Fruit fly (Drosophila melanogaster): ENCODE results near the gene CG10359.

CG10359 gene

DNA sequence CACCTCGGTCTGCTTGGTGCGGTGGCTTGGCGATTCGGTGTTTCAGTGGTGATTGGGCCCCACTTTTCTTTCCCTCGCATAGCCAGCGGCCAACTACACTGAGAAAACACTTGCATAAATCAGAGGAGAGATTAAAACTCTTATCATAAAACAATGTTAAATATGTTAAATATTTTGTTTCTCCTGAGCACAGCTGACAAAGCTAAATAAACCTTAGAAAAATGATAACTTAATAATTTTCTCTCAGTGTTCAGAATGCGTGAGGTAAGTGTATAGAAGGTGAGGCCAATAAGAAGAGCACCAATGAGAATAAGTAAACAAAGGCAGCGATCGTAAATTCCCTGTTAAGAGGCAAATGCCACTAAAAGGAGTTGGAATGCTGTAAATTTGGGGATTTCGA lies 5.3 kb downstream of the CG10359 start (continued):
- peak; percentile 95 for TF ChIP-seq svp (GFP tag)
- TF ChIP-seq fd59A (GFP tag; optimal IDR thresholded peaks at IDR 0.05) = peak; percentile 78
- peak; percentile 80 for TF ChIP-seq CG1621 (tag; optimal IDR thresholded peaks at IDR 0.05)
- TF ChIP-seq CG6163 (GFP tag; IDR thresholded peaks at IDR 0.05) = peak; percentile 89
- TF ChIP-seq pdm3 (GFP tag; optimal IDR thresholded peaks at IDR 0.05) = peak; percentile 85
- TF ChIP-seq CG6808 (GFP tag; optimal IDR thresholded peaks at IDR 0.05) = peak; percentile 77
- TF ChIP-seq CG10631 (GFP tag; optimal IDR thresholded peaks at IDR 0.05) = peak; percentile 84
- peak; percentile 85 for TF ChIP-seq vri (GFP tag; optimal IDR thresholded peaks at IDR 0.05)
- TF ChIP-seq CG7368 (GFP tag; optimal IDR thresholded peaks at IDR 0.05) = peak; percentile 62
- peak; percentile 81 for TF ChIP-seq dsx (GFP tag; optimal IDR thresholded peaks at IDR 0.05; ENCODE audit: poor library complexity, severe bottlenecking)
- peak; percentile 86 for TF ChIP-seq Ets96B (tag; optimal IDR thresholded peaks at IDR 0.05)
- peak; percentile 49 for TF ChIP-seq CG11762 (GFP tag; optimal IDR thresholded peaks at IDR 0.05; ENCODE audit: insufficient read depth)
- TF ChIP-seq acj6 (GFP tag; optimal IDR thresholded peaks at IDR 0.05) = peak; percentile 87
- TF ChIP-seq CG3032 (tag; optimal IDR thresholded peaks at IDR 0.05) = peak; percentile 80
- peak; percentile 54; the same call in 1 of the 2 replicates for TF ChIP-seq Gug (GFP tag; IDR thresholded peaks at IDR 0.05)
- peak; percentile 89 for TF ChIP-seq cyc (GFP tag; optimal IDR thresholded peaks at IDR 0.05)
- peak; percentile 67 for TF ChIP-seq CG8319 (GFP tag; optimal IDR thresholded peaks at IDR 0.05)
- TF ChIP-seq lz (GFP tag; optimal IDR thresholded peaks at IDR 0.05) = peak; percentile 86
- TF ChIP-seq OdsH (GFP tag; optimal IDR thresholded peaks at IDR 0.05) = peak; percentile 88
- peak; percentile 38 for TF ChIP-seq CG6276 (GFP tag; optimal IDR thresholded peaks at IDR 0.05)
- TF ChIP-seq topi (GFP tag; optimal IDR thresholded peaks at IDR 0.05) = peak; percentile 87

DNA sequence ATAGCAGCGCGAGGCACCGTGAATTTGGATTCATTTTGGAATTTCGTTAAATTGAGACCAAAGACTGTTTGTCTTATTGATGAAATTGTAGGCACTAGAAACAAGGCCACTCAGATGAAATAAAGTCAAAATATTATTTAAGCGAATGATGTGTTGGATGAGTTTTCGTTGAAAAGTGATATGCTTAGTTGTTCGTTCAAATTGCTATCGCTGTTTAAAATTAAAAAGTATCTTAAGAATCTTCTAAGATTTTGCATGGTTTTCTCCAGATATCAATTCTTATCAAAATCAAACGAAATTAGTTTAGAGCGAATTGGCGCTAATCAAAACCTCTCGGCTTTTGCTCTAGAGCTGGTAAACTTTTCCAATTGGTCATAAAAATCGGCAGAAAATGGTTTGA lies 8.9 kb downstream of the CG10359 start, which contains the start of gene CG14974:
Gene CG14974, minus strand, starts transcription at position 101 of the 400 bp plus-strand sequence.
- TF ChIP-seq esn (GFP tag; optimal IDR thresholded peaks at IDR 0.05) = no peak
- no peak for TF ChIP-seq CG10669 (GFP tag; optimal IDR thresholded peaks at IDR 0.05)
- TF ChIP-seq CG8632 (GFP tag; optimal IDR thresholded peaks at IDR 0.05) = no peak

DNA sequence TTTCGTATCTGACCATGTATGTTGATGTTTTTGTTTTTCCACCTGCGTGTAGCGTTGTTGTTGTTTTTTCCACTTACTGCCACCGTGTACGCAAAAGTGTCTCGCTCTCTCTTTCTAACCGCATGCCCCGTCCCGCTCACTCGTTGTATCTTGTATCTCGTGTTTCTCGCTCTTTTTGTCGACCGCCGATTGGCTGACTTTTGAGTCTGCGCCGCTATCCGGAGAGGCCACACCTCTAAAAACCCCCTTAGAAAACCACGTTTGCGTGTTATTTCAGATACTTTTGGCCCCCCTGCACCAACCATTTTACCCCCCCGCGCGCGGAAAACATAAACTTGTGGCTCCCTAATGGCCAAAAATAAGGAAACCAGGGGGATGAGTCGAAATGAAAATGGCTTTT lies 12.9 kb downstream of the CG10359 start:
- TF ChIP-seq CG11762 (GFP tag; optimal IDR thresholded peaks at IDR 0.05; ENCODE audit: insufficient read depth) (no peak), net (GFP tag; optimal IDR thresholded peaks at IDR 0.05) (no peak), Gug (GFP tag; IDR thresholded peaks at IDR 0.05) (no peak), OdsH (GFP tag; optimal IDR thresholded peaks at IDR 0.05) (no peak), achi (GFP tag; optimal IDR thresholded peaks at IDR 0.05) (no peak), Met (GFP tag; optimal IDR thresholded peaks at IDR 0.05) (no peak), Eip75B (GFP tag; optimal IDR thresholded peaks at IDR 0.05) (no peak), Hr4 (GFP tag; optimal IDR thresholded peaks at IDR 0.05) (no peak), CG32006 (GFP tag; optimal IDR thresholded peaks at IDR 0.05) (peak; percentile 9), Lpt (GFP tag; optimal IDR thresholded peaks at IDR 0.05) (no peak), fd85E (GFP tag; optimal IDR thresholded peaks at IDR 0.05) (no peak), CG9139 (GFP tag; optimal IDR thresholded peaks at IDR 0.05) (no peak), CG1621 (tag; optimal IDR thresholded peaks at IDR 0.05) (peak; percentile 43), dac (GFP tag; optimal IDR thresholded peaks at IDR 0.05) (no peak), Smox (GFP tag; optimal IDR thresholded peaks at IDR 0.05) (no peak), pdm3 (GFP tag; optimal IDR thresholded peaks at IDR 0.05) (no peak), CG10631 (GFP tag; optimal IDR thresholded peaks at IDR 0.05) (no peak), ss (GFP tag; optimal IDR thresholded peaks at IDR 0.05) (peak; percentile 66 to 72), Sox14 (GFP tag; optimal IDR thresholded peaks at IDR 0.05) (no peak), Blimp-1 (GFP tag; optimal IDR thresholded peaks at IDR 0.05) (no peak), cyc (GFP tag; optimal IDR thresholded peaks at IDR 0.05) (no peak), vri (GFP tag; optimal IDR thresholded peaks at IDR 0.05) (no peak), CG4318 (GFP tag; optimal IDR thresholded peaks at IDR 0.05) (no peak), Ets96B (tag; optimal IDR thresholded peaks at IDR 0.05) (peak; percentile 32), eg (GFP tag; IDR thresholded peaks at IDR 0.05) (peak; percentile 32; the same call in 1 of the 3 replicates), Sox102F (GFP tag; optimal IDR thresholded peaks at IDR 0.05) (no peak), CG15336 (GFP tag; IDR thresholded peaks at IDR 0.05) (0 out of 2 replicates have a peak, but pooled peaks have one; percentile 22), CG6792 (GFP tag; optimal IDR thresholded peaks at IDR 0.05) (no peak), fkh (GFP tag; optimal IDR thresholded peaks at IDR 0.05) (no peak), CG31627 (GFP tag; optimal IDR thresholded peaks at IDR 0.05) (no peak), CG11294 (GFP tag; IDR thresholded peaks at IDR 0.05) (no peak), CG6808 (GFP tag; optimal IDR thresholded peaks at IDR 0.05) (peak; percentile 46), lz (GFP tag; optimal IDR thresholded peaks at IDR 0.05) (no peak), Hr39 (GFP tag; optimal IDR thresholded peaks at IDR 0.05) (no peak), dsx (GFP tag; optimal IDR thresholded peaks at IDR 0.05; ENCODE audit: poor library complexity, severe bottlenecking) (no peak)
